Worm (Caenorhabditis elegans) whole organism, L4 larva: ENCODE results near the gene C16C10.4.

Experiments
- D1046.2 ChIP-seq: fragments of 200-800 bp; sonication (Bioruptor generic); IDR thresholded peaks from 2 replicates; pipeline ENCODE4 v1.3.6; 2022; ENCODE audit warnings: missing genetic modification characterization, missing compliant biosample characterization
- F26F4.8 ChIP-seq: fragments of 200-800 bp; sonication (Bioruptor generic); conservative IDR thresholded peaks from 2 replicates; pipeline ENCODE4 v1.3.6; 2022; ENCODE audit warnings: missing genetic modification characterization, missing compliant biosample characterization
- Y75B8A.6 ChIP-seq: fragments of 200-800 bp; sonication (Bioruptor generic); IDR thresholded peaks from 2 replicates; pipeline ENCODE4 v1.3.6; 2022; ENCODE audit warnings: missing genetic modification reagents, missing genetic modification characterization, missing compliant biosample characterization
- ZK337.2 ChIP-seq: fragments of 200-800 bp; sonication (Bioruptor generic); IDR thresholded peaks from 2 replicates; pipeline ENCODE4 v1.3.6; 2022; ENCODE audit warnings: missing genetic modification reagents, missing genetic modification characterization, missing compliant biosample characterization
- aha-1 ChIP-seq: fragments of 150-350 bp; peaks from one replicate; lab custom pipeline; 2014; ENCODE audit warnings: missing biosample characterization, missing genetic modification characterization
- ama-1 ChIP-seq: fragments of 150-350 bp; optimal IDR thresholded peaks from 2 replicates; lab custom pipeline; 2014; ENCODE audit warnings: inconsistent platforms, mixed read lengths
- attf-4 ChIP-seq: sonication (generic microtip); optimal IDR thresholded peaks from 3 replicates; lab custom pipeline; 2017; ENCODE audit warnings: missing biosample characterization, missing genetic modification characterization
- ceh-28 ChIP-seq: fragments of 150-350 bp; optimal IDR thresholded peaks from 2 replicates; lab custom pipeline; 2014; ENCODE audit warnings: missing biosample characterization, missing genetic modification reagents, missing genetic modification characterization
- ceh-44 ChIP-seq: fragments of 200-800 bp; sonication (Bioruptor generic); IDR thresholded peaks from 2 replicates; pipeline ENCODE4 v1.3.6; 2022; ENCODE audit warnings: missing genetic modification reagents, missing genetic modification characterization, missing compliant biosample characterization
- ces-1 ChIP-seq: fragments of 150-350 bp; sonication (generic microtip); optimal IDR thresholded peaks from 4 replicates; lab custom pipeline; 2014; ENCODE audit warnings: missing biosample characterization, missing genetic modification reagents, missing genetic modification characterization
- ctbp-1 ChIP-seq: fragments of 200-800 bp; sonication (Bioruptor generic); IDR thresholded peaks from 2 replicates; pipeline ENCODE4 v1.3.6; 2022; ENCODE audit warnings: missing genetic modification reagents, missing genetic modification characterization, missing compliant biosample characterization
- dmd-6 ChIP-seq: fragments of 200-800 bp; sonication (Bioruptor generic); IDR thresholded peaks from 2 replicates; pipeline ENCODE4 v1.3.6; 2022; ENCODE audit warnings: missing genetic modification reagents, missing genetic modification characterization, missing compliant biosample characterization
- dpl-1 ChIP-seq: fragments of 150-350 bp; optimal IDR thresholded peaks from 2 replicates; lab custom pipeline; 2014; ENCODE audit warnings: missing biosample characterization, missing genetic modification reagents, missing genetic modification characterization
- dve-1 ChIP-seq: sonication (generic microtip); optimal IDR thresholded peaks from 2 replicates; lab custom pipeline; 2017; ENCODE audit warnings: antibody characterized with exemption, mild to moderate bottlenecking, missing genetic modification characterization, missing compliant biosample characterization; ENCODE audit not compliant: insufficient read depth
- egl-43 ChIP-seq: fragments of 200-800 bp; sonication (Bioruptor generic); IDR thresholded peaks from 2 replicates; pipeline ENCODE4 v1.3.6; 2022; ENCODE audit warnings: missing genetic modification reagents, missing genetic modification characterization, missing compliant biosample characterization
- fkh-10 ChIP-seq: fragments of 150-350 bp; optimal IDR thresholded peaks from 2 replicates; lab custom pipeline; 2014; ENCODE audit warnings: missing biosample characterization, missing genetic modification reagents, missing genetic modification characterization
- hlh-11 ChIP-seq: fragments of 200-800 bp; sonication (Bioruptor generic); optimal IDR thresholded peaks from 2 replicates; lab custom pipeline; 2018; ENCODE audit warnings: mild to moderate bottlenecking, missing genetic modification characterization, missing compliant biosample characterization
- lin-1 ChIP-seq: fragments of 200-800 bp; sonication (Bioruptor generic); IDR thresholded peaks from 2 replicates; pipeline ENCODE4 v1.3.6; 2022; ENCODE audit warnings: missing genetic modification reagents, missing genetic modification characterization, missing compliant biosample characterization
- lin-15B ChIP-seq: fragments of 150-350 bp; sonication (generic microtip); optimal IDR thresholded peaks from 3 replicates; lab custom pipeline; 2014; ENCODE audit warnings: missing biosample characterization, missing genetic modification characterization
- lin-39 ChIP-seq: fragments of 150-350 bp; optimal IDR thresholded peaks from 2 replicates; lab custom pipeline; 2014; ENCODE audit warnings: missing biosample characterization, missing genetic modification reagents, missing genetic modification characterization
- lir-3 ChIP-seq: sonication (generic microtip); optimal IDR thresholded peaks from 2 replicates; lab custom pipeline; 2016; ENCODE audit warnings: mild to moderate bottlenecking, missing genetic modification characterization, missing compliant biosample characterization
- madf-9 ChIP-seq: fragments of 200-800 bp; sonication (Bioruptor generic); conservative IDR thresholded peaks from 2 replicates; pipeline ENCODE4 v1.3.6; 2022; ENCODE audit warnings: missing genetic modification reagents, missing genetic modification characterization, missing compliant biosample characterization
- mdl-1 ChIP-seq, 2 experiments: fragments of 150-350 bp in 1 of 2; sonication (generic microtip) in 1 of 2; optimal IDR thresholded peaks; 2 replicates each; lab custom pipeline; 2014 to 2017; ENCODE audit warnings: missing biosample characterization in 2 of 2, missing genetic modification characterization in 2 of 2
- mes-2 ChIP-seq: sonication (generic microtip); optimal IDR thresholded peaks from 2 replicates; lab custom pipeline; 2016; ENCODE audit warnings: missing genotype, mild to moderate bottlenecking, missing genetic modification characterization, missing compliant biosample characterization; ENCODE audit not compliant: poor library complexity, severe bottlenecking
- nhr-111 ChIP-seq: fragments of 200-800 bp; sonication (Bioruptor generic); optimal IDR thresholded peaks from 2 replicates; lab custom pipeline; 2018; ENCODE audit warnings: mild to moderate bottlenecking, missing genetic modification characterization, missing compliant biosample characterization
- nhr-41 ChIP-seq: fragments of 200-800 bp; sonication (Bioruptor generic); IDR thresholded peaks from 2 replicates; pipeline ENCODE4 v1.3.6; 2022; ENCODE audit warnings: missing genetic modification reagents, missing genetic modification characterization, missing compliant biosample characterization
- pha-4 ChIP-seq, 2 experiments: fragments of 150-350 bp in 1 of 2; fragments of 200-800 bp in 1 of 2; sonication (Bioruptor generic) in 1 of 2; IDR thresholded peaks in 1 of 2; optimal IDR thresholded peaks in 1 of 2; 2 replicates each; pipeline versions ENCODE4 v1.3.6 to Lab custom; 2014 to 2022; ENCODE audit warnings: missing genetic modification characterization in 2 of 2, missing genetic modification reagents in 2 of 2, missing biosample characterization in 1 of 2, missing compliant biosample characterization in 1 of 2
- php-3 ChIP-seq: fragments of 200-800 bp; sonication (Bioruptor generic); IDR thresholded peaks from 2 replicates; pipeline ENCODE4 v1.3.6; 2022; ENCODE audit warnings: missing genetic modification reagents, missing genetic modification characterization, missing compliant biosample characterization
- set-16 ChIP-seq: fragments of 200-800 bp; sonication (Bioruptor generic); IDR thresholded peaks from 2 replicates; pipeline ENCODE4 v1.3.6; 2022; ENCODE audit warnings: missing genetic modification reagents, missing genetic modification characterization, missing compliant biosample characterization
- skn-1 ChIP-seq: fragments of 150-350 bp; optimal IDR thresholded peaks from 2 replicates; lab custom pipeline; 2014; ENCODE audit warnings: missing biosample characterization, missing genetic modification characterization
- snpc-4 ChIP-seq: fragments of 150-350 bp; optimal IDR thresholded peaks from 2 replicates; lab custom pipeline; 2014; ENCODE audit warnings: missing biosample characterization, missing genetic modification characterization
- tag-97 ChIP-seq: fragments of 200-800 bp; sonication (Bioruptor generic); IDR thresholded peaks from 2 replicates; pipeline ENCODE4 v1.3.6; 2022; ENCODE audit warnings: missing genetic modification characterization, missing compliant biosample characterization
- vab-7 ChIP-seq: fragments of 200-800 bp; sonication (Bioruptor generic); IDR thresholded peaks from 2 replicates; pipeline ENCODE4 v1.3.6; 2022; ENCODE audit warnings: missing genetic modification reagents, missing genetic modification characterization, missing compliant biosample characterization
- zfp-2 ChIP-seq: sonication (generic microtip); optimal IDR thresholded peaks from 2 replicates; lab custom pipeline; 2016; ENCODE audit warnings: mild to moderate bottlenecking, missing genetic modification characterization, missing compliant biosample characterization
- zip-11 ChIP-seq: fragments of 200-800 bp; sonication (Bioruptor generic); IDR thresholded peaks from 2 replicates; pipeline ENCODE4 v1.3.6; 2022; ENCODE audit warnings: missing genetic modification characterization, missing compliant biosample characterization

C16C10.4 gene

ce11 chrIII:4193659-4194103 is 22.5 kb downstream of the C16C10.4 start, which contains the start of gene xbp-1 (continued):
- TF ChIP-seq zfp-2 (tag; lab: Kevin White, UChicago), result peak; percentile 49
- peak; percentile 75; the same call in 1 of the 2 replicates for TF ChIP-seq ctbp-1 (GFP tag; lab: Robert Waterston, UW)
- peak; percentile 99 for TF ChIP-seq aha-1
- TF ChIP-seq vab-7 (GFP tag; lab: Robert Waterston, UW), result peak; percentile 71
- TF ChIP-seq pha-4 (GFP tag; IDR thresholded peaks at IDR 0.05; lab: Robert Waterston, UW), result peak; percentile 77
- no peak for TF ChIP-seq pha-4 (tag; optimal IDR thresholded peaks at IDR 0.05; lab: Kevin White, UChicago)
- TF ChIP-seq attf-4 (tag; lab: Kevin White, UChicago), result no peak
- TF ChIP-seq skn-1 (tag; lab: Kevin White, UChicago), result no peak
- TF ChIP-seq egl-43 (GFP tag; lab: Robert Waterston, UW), result peak; percentile 65
- TF ChIP-seq tag-97 (GFP tag; lab: Robert Waterston, UW), result no peak
- peak; percentile 91 for TF ChIP-seq ama-1
- TF ChIP-seq nhr-41, result peak; percentile 79
- TF ChIP-seq nhr-111, result no peak
- TF ChIP-seq lin-15B (tag; lab: Kevin White, UChicago), result no peak
- peak; percentile 79 for TF ChIP-seq dpl-1 (GFP tag; lab: Kevin White, UChicago)
- TF ChIP-seq hlh-11 (tag; lab: Kevin White, UChicago), result peak; percentile 98
- TF ChIP-seq mes-2 (tag; lab: Kevin White, UChicago), result peak; percentile 90
- no peak for TF ChIP-seq zip-11 (GFP tag; lab: Robert Waterston, UW)
- TF ChIP-seq Y75B8A.6 (GFP tag; lab: Robert Waterston, UW), result peak; percentile 51; the same call in 1 of the 2 replicates
- TF ChIP-seq ces-1 (GFP tag; lab: Kevin White, UChicago), result no peak
- TF ChIP-seq lin-39 (tag; lab: Kevin White, UChicago), result no peak
- peak; percentile 76 for TF ChIP-seq fkh-10 (GFP tag; lab: Kevin White, UChicago)
- TF ChIP-seq ceh-28 (tag; lab: Kevin White, UChicago), result no peak
- TF ChIP-seq snpc-4 (tag; lab: Kevin White, UChicago), result no peak
- TF ChIP-seq lin-1 (GFP tag; lab: Robert Waterston, UW), result peak; percentile 99
- peak; percentile 98 for TF ChIP-seq dmd-6 (GFP tag; lab: Robert Waterston, UW)
- TF ChIP-seq php-3, result peak; percentile 85
- no peak for TF ChIP-seq F26F4.8 (GFP tag; lab: Robert Waterston, UW)
- TF ChIP-seq madf-9 (GFP tag; lab: Robert Waterston, UW), result peak; percentile 82
- TF ChIP-seq mdl-1 (tag; optimal IDR thresholded peaks at IDR 0.05; lab: Kevin White, UChicago), result peak; percentile 74 to 93
- no peak for TF ChIP-seq lir-3
- peak; percentile 99 for TF ChIP-seq dve-1
- no peak for TF ChIP-seq D1046.2 (GFP tag; lab: Robert Waterston, UW)

- no peak for TF ChIP-seq ceh-44 (GFP tag; lab: Robert Waterston, UW)
- peak; percentile 25; the same call in 1 of the 2 replicates for TF ChIP-seq set-16 (GFP tag; lab: Robert Waterston, UW)
- TF ChIP-seq ZK337.2 (GFP tag; lab: Robert Waterston, UW), result 0 out of 2 replicates have a peak, but pooled peaks have one; percentile 35
- 0 out of 2 replicates have a peak, but pooled peaks have one; percentile 14 for TF ChIP-seq pha-4 (GFP tag; IDR thresholded peaks at IDR 0.05; lab: Robert Waterston, UW)
- TF ChIP-seq pha-4 (tag; optimal IDR thresholded peaks at IDR 0.05; lab: Kevin White, UChicago), result no peak
- peak; percentile 60 for TF ChIP-seq egl-43 (GFP tag; lab: Robert Waterston, UW)
- peak; percentile 97 for TF ChIP-seq aha-1
- no peak for TF ChIP-seq lin-1 (GFP tag; lab: Robert Waterston, UW)
Measured at ce11 chrIII:4194349-4195110, 23.4 kb downstream of the C16C10.4 start.
